Fruit fly (Drosophila melanogaster) whole organism, embryonic: ENCODE data around the gene Or85a.

ENCODE experiments used
- ATbp ChIP-seq: fragments of 200-800 bp; sonication (Bioruptor generic); optimal IDR thresholded peaks from 2 replicates; lab custom pipeline; 2017; ENCODE audit warnings: missing biosample characterization, mild to moderate bottlenecking, missing genetic modification characterization, missing genetic modification reagents
- Bgb ChIP-seq: fragments of 200-800 bp; sonication (Bioruptor generic); IDR thresholded peaks from 2 replicates; pipeline ENCODE4 v1.3.6; 2022; ENCODE audit warnings: missing biosample characterization, missing genetic modification characterization; ENCODE audit not compliant: partially characterized antibody
- CG10431 ChIP-seq: fragments of 200-800 bp; sonication (Bioruptor generic); optimal IDR thresholded peaks from 3 replicates; lab custom pipeline; 2018; ENCODE audit warnings: missing biosample characterization, mild to moderate bottlenecking, missing genetic modification characterization
- CG10959 ChIP-seq: fragments of 200-800 bp; sonication (Bioruptor generic); IDR thresholded peaks from 2 replicates; pipeline ENCODE4 v1.3.6; 2022; ENCODE audit warnings: missing biosample characterization, missing genetic modification characterization
- CG12659 ChIP-seq: fragments of 200-800 bp; sonication (Bioruptor generic); optimal IDR thresholded peaks from 3 replicates; lab custom pipeline; 2017; ENCODE audit warnings: mild to moderate bottlenecking, missing biosample characterization, missing genetic modification reagents, missing genetic modification characterization
- CG13424 ChIP-seq: fragments of 200-800 bp; sonication (Bioruptor generic); optimal IDR thresholded peaks from 2 replicates; lab custom pipeline; 2019; ENCODE audit warnings: missing biosample characterization, mild to moderate bottlenecking, missing genetic modification characterization, moderate library complexity
- CG1647 ChIP-seq: fragments of 200-800 bp; sonication (Bioruptor generic); optimal IDR thresholded peaks from 3 replicates; lab custom pipeline; 2016; ENCODE audit warnings: missing biosample characterization, missing genetic modification characterization
- CG17385 ChIP-seq: fragments of 200-800 bp; sonication (Bioruptor generic); optimal IDR thresholded peaks from 3 replicates; lab custom pipeline; 2018; ENCODE audit warnings: missing biosample characterization, mild to moderate bottlenecking, missing genetic modification characterization
- CG2875 ChIP-seq: fragments of 200-800 bp; sonication (Bioruptor generic); optimal IDR thresholded peaks from 2 replicates; lab custom pipeline; 2017; ENCODE audit warnings: missing biosample characterization, mild to moderate bottlenecking, missing genetic modification characterization, missing genetic modification reagents
- CG30403 ChIP-seq: fragments of 200-800 bp; sonication (Bioruptor generic); optimal IDR thresholded peaks from 3 replicates; lab custom pipeline; 2016; ENCODE audit warnings: missing biosample characterization, missing genetic modification characterization
- CG31388 ChIP-seq: fragments of 200-800 bp; sonication (Bioruptor generic); optimal IDR thresholded peaks from 2 replicates; lab custom pipeline; 2016; ENCODE audit warnings: missing biosample characterization, missing genetic modification characterization
- CG42726 ChIP-seq: fragments of 200-800 bp; sonication (Bioruptor generic); IDR thresholded peaks from 2 replicates; pipeline ENCODE4 v1.3.6; 2022; ENCODE audit warnings: missing biosample characterization, missing genetic modification characterization; ENCODE audit not compliant: partially characterized antibody
- CG4282 ChIP-seq: fragments of 200-800 bp; sonication (Bioruptor generic); optimal IDR thresholded peaks from 2 replicates; lab custom pipeline; 2016; ENCODE audit warnings: missing biosample characterization, missing genetic modification characterization
- CG4360 ChIP-seq: fragments of 200-800 bp; sonication (Bioruptor generic); IDR thresholded peaks from 2 replicates; pipeline ENCODE4 v1.3.6; 2022; ENCODE audit warnings: missing biosample characterization, missing genetic modification characterization
- CG6791 ChIP-seq: fragments of 200-800 bp; sonication (Bioruptor generic); IDR thresholded peaks from 3 replicates; pipeline ENCODE4 v1.3.6; 2022; ENCODE audit warnings: missing biosample characterization, missing genetic modification characterization; ENCODE audit not compliant: partially characterized antibody
- CG7357 ChIP-seq: fragments of 200-800 bp; sonication (Bioruptor generic); IDR thresholded peaks from 3 replicates; pipeline ENCODE4 v1.3.6; 2022; ENCODE audit warnings: missing biosample characterization, missing genetic modification characterization
- CG7556 ChIP-seq: fragments of 200-800 bp; sonication (Bioruptor generic); optimal IDR thresholded peaks from 2 replicates; lab custom pipeline; 2017; ENCODE audit warnings: missing biosample characterization, mild to moderate bottlenecking, missing genetic modification characterization
- CG8089 ChIP-seq: fragments of 200-800 bp; sonication (Bioruptor generic); optimal IDR thresholded peaks from 3 replicates; lab custom pipeline; 2016; ENCODE audit warnings: missing biosample characterization, missing genetic modification characterization
- Dip2 ChIP-seq: fragments of 200-800 bp; sonication (Bioruptor generic); IDR thresholded peaks from 2 replicates; pipeline ENCODE4 v1.3.6; 2022; ENCODE audit warnings: missing biosample characterization, missing genetic modification characterization
- H2.0 ChIP-seq: fragments of 200-800 bp; sonication (Bioruptor generic); IDR thresholded peaks from 2 replicates; pipeline ENCODE4 v1.3.6; 2022; ENCODE audit warnings: missing biosample characterization, missing genetic modification characterization
- HLHmδ ChIP-seq: fragments of 200-800 bp; sonication (Bioruptor generic); optimal IDR thresholded peaks from 2 replicates; lab custom pipeline; 2018; ENCODE audit warnings: missing biosample characterization, mild to moderate bottlenecking, missing genetic modification characterization, moderate library complexity
- Hsf ChIP-seq: fragments of 200-800 bp; sonication (Bioruptor generic); optimal IDR thresholded peaks from 3 replicates; lab custom pipeline; 2016; ENCODE audit warnings: missing biosample characterization, missing genetic modification characterization
- Nf-YB ChIP-seq: fragments of 200-800 bp; sonication (Bioruptor generic); optimal IDR thresholded peaks from 3 replicates; lab custom pipeline; 2019; ENCODE audit warnings: missing biosample characterization, mild to moderate bottlenecking, missing genetic modification characterization, moderate library complexity
- Sin3A ChIP-seq: fragments of >200 bp; optimal IDR thresholded peaks from 2 replicates; lab custom pipeline; 2018
- Six4 ChIP-seq: fragments of 200-800 bp; sonication (Bioruptor generic); optimal IDR thresholded peaks from 2 replicates; lab custom pipeline; 2016; ENCODE audit warnings: missing biosample characterization, missing genetic modification characterization
- Spps ChIP-seq: fragments of 200-800 bp; sonication (Bioruptor generic); optimal IDR thresholded peaks from 2 replicates; lab custom pipeline; 2018; ENCODE audit warnings: missing biosample characterization, mild to moderate bottlenecking, missing genetic modification characterization
- Taf1 ChIP-seq: fragments of 200-800 bp; sonication (Bioruptor generic); IDR thresholded peaks from 2 replicates; pipeline ENCODE4 v1.3.6; 2022; ENCODE audit warnings: missing biosample characterization, missing genetic modification characterization
- Trl ChIP-seq, 3 experiments: fragments of >200 bp in 2 of 3; fragments of 200-800 bp in 1 of 3; sonication (Bioruptor generic) in 1 of 3; optimal IDR thresholded peaks; 2 replicates in 1 of 3; 3 replicates in 2 of 3; lab custom pipeline; 2016 to 2017; ENCODE audit warnings: missing biosample characterization in 1 of 3, missing genetic modification characterization in 1 of 3
- abd-A ChIP-seq: fragments of 200-800 bp; sonication (Bioruptor generic); optimal IDR thresholded peaks from 3 replicates; lab custom pipeline; 2019; ENCODE audit warnings: missing biosample characterization, mild to moderate bottlenecking, missing genetic modification characterization, moderate library complexity
- cato ChIP-seq: fragments of 200-800 bp; sonication (Bioruptor generic); optimal IDR thresholded peaks from 2 replicates; lab custom pipeline; 2016; ENCODE audit warnings: missing biosample characterization, missing genetic modification characterization, borderline replicate concordance
- exex ChIP-seq: fragments of 200-800 bp; sonication (Bioruptor generic); optimal IDR thresholded peaks from 4 replicates; lab custom pipeline; 2018; ENCODE audit warnings: missing biosample characterization, mild to moderate bottlenecking, missing genetic modification characterization, moderate library complexity
- h ChIP-seq: fragments of >200 bp; optimal IDR thresholded peaks from 2 replicates; lab custom pipeline; 2017
- jing ChIP-seq: fragments of 200-800 bp; sonication (Bioruptor generic); optimal IDR thresholded peaks from 2 replicates; lab custom pipeline; 2018; ENCODE audit warnings: missing biosample characterization, mild to moderate bottlenecking, missing genetic modification characterization
- nau ChIP-seq: fragments of 200-800 bp; sonication (Bioruptor generic); optimal IDR thresholded peaks from 3 replicates; lab custom pipeline; 2017; ENCODE audit warnings: missing biosample characterization, mild to moderate bottlenecking, missing genetic modification characterization, missing genetic modification reagents
- oc ChIP-seq: fragments of 200-800 bp; sonication (Bioruptor generic); optimal IDR thresholded peaks from 2 replicates; lab custom pipeline; 2018; ENCODE audit warnings: missing biosample characterization, mild to moderate bottlenecking, missing genetic modification characterization, moderate library complexity
- otp ChIP-seq: fragments of 200-800 bp; sonication (Bioruptor generic); IDR thresholded peaks from 3 replicates; pipeline ENCODE4, ENCODE4 v1.3.6; 2022; ENCODE audit warnings: missing biosample characterization, missing genetic modification characterization
- pnt ChIP-seq: fragments of 200-800 bp; sonication (Bioruptor generic); optimal IDR thresholded peaks from 3 replicates; lab custom pipeline; 2016; ENCODE audit warnings: missing biosample characterization, missing genetic modification characterization
- psq ChIP-seq: fragments of 200-800 bp; sonication (Bioruptor generic); optimal IDR thresholded peaks from 2 replicates; lab custom pipeline; 2017; ENCODE audit warnings: missing biosample characterization, missing genetic modification characterization
- ranshi ChIP-seq: fragments of 200-800 bp; sonication (Bioruptor generic); IDR thresholded peaks from 2 replicates; pipeline ENCODE4 v1.3.6; 2022; ENCODE audit warnings: missing biosample characterization, missing genetic modification characterization
- slbo ChIP-seq: fragments of 200-800 bp; sonication (Bioruptor generic); IDR thresholded peaks from 2 replicates; pipeline ENCODE4 v1.3.6; 2022; ENCODE audit warnings: missing biosample characterization, missing genetic modification characterization
- sr ChIP-seq: fragments of 200-800 bp; sonication (Bioruptor generic); IDR thresholded peaks from 3 replicates; pipeline ENCODE4 v1.3.6; 2022; ENCODE audit warnings: missing biosample characterization, missing genetic modification characterization
- twi ChIP-seq: fragments of 200-800 bp; optimal IDR thresholded peaks from 2 replicates; lab custom pipeline; 2019; ENCODE audit warnings: missing biosample characterization, mild to moderate bottlenecking, missing genetic modification characterization, moderate library complexity
- zen ChIP-seq: fragments of 200-800 bp; sonication (Bioruptor generic); optimal IDR thresholded peaks from 3 replicates; lab custom pipeline; 2018; ENCODE audit warnings: missing biosample characterization, mild to moderate bottlenecking, missing genetic modification characterization, moderate library complexity

Gene Or85a

dm6 chr3R:8333768-8334470 lies 12.4 kb downstream of the Or85a start, which contains the start of gene Poxm (continued):
- TF ChIP-seq h (lab: Kevin White, UChicago) (no peak), cato (peak; percentile 89), CG4282 (no peak), zen (tag; lab: Kevin White, UChicago) (peak; percentile 91), Sin3A (lab: Kevin White, UChicago) (no peak), psq (GFP tag; lab: Kevin White, UChicago) (peak; percentile 71), ATbp (GFP tag; lab: Kevin White, UChicago) (peak; percentile 81), CG10959 (GFP tag; lab: Robert Waterston, UW) (peak; percentile 87), pnt (GFP tag; lab: Kevin White, UChicago) (peak; percentile 80), ranshi (GFP tag; lab: Robert Waterston, UW) (peak; percentile 81; the same call in 1 of the 2 replicates), Dip2 (peak; percentile 53), otp (GFP tag; lab: Robert Waterston, UW) (no peak), Bgb (GFP tag; lab: Robert Waterston, UW) (no peak), slbo (GFP tag; lab: Robert Waterston, UW) (peak; percentile 87), jing (peak; percentile 58), oc (peak; percentile 78), CG31388 (GFP tag; lab: Kevin White, UChicago) (peak; percentile 83), exex (tag; lab: Kevin White, UChicago) (peak; percentile 24), CG6791 (GFP tag; lab: Robert Waterston, UW) (no peak), CG42726 (GFP tag; lab: Robert Waterston, UW) (no peak), Hsf (peak; percentile 82), H2.0 (GFP tag; lab: Robert Waterston, UW) (peak; percentile 53), Six4 (GFP tag; lab: Kevin White, UChicago) (peak; percentile 88), CG13424 (peak; percentile 94), CG1647 (GFP tag; lab: Kevin White, UChicago) (peak; percentile 44)

dm6 chr3R:8334471-8334783 lies 12.9 kb downstream of the Or85a start:
- TF ChIP-seq CG4360 (GFP tag; lab: Robert Waterston, UW) (no peak), CG7556 (GFP tag; lab: Kevin White, UChicago) (peak; percentile 31), Trl (optimal IDR thresholded peaks at IDR 0.05; lab: Kevin White, UChicago) (peak in 1 of 2 experiments; percentile 54), Trl (GFP tag; optimal IDR thresholded peaks at IDR 0.05; lab: Kevin White, UChicago) (no peak), Spps (tag; lab: Kevin White, UChicago) (no peak), HLHmδ (GFP tag; lab: Kevin White, UChicago) (no peak), CG7357 (0 out of 3 replicates have a peak, but pooled peaks have one; percentile 4), abd-A (no peak), CG17385 (no peak), CG6791 (GFP tag; lab: Robert Waterston, UW) (peak; percentile 19; the same call in 1 of the 3 replicates), CG30403 (GFP tag; lab: Kevin White, UChicago) (peak; percentile 19), nau (GFP tag; lab: Kevin White, UChicago) (no peak), Nf-YB (GFP tag; lab: Kevin White, UChicago) (peak; percentile 91), CG10431 (GFP tag; lab: Kevin White, UChicago) (no peak), CG12659 (GFP tag; lab: Kevin White, UChicago) (no peak), twi (tag; lab: Kevin White, UChicago) (no peak), Taf1 (GFP tag; lab: Robert Waterston, UW) (no peak), sr (GFP tag; lab: Robert Waterston, UW) (peak; percentile 78; the same call in 2 of the 3 replicates), CG2875 (GFP tag; lab: Kevin White, UChicago) (no peak), CG8089 (no peak)
- TF ChIP-seq, all 482 proteins: peak for 7
